Worm (Caenorhabditis elegans) whole organism, young adult: Measurements from ENCODE around the gene T11F9.22.

ENCODE experiments used
- C06A6.2 ChIP-seq: fragments of 200-800 bp; sonication (Bioruptor generic); conservative IDR thresholded peaks from 2 replicates; pipeline ENCODE4 v1.3.6; 2022; ENCODE audit warnings: missing genetic modification characterization, missing compliant biosample characterization
- ama-1 ChIP-seq, 3 experiments: fragments of 150-350 bp in 1 of 3; sonication (generic microtip) in 2 of 3; optimal IDR thresholded peaks; 2 replicates each; lab custom pipeline; 2014 to 2018; ENCODE audit warnings: missing biosample characterization in 2 of 3, missing genetic modification characterization in 2 of 3, missing genetic modification reagents in 2 of 3
- attf-3 ChIP-seq: fragments of 200-800 bp; sonication (Bioruptor generic); conservative IDR thresholded peaks from 2 replicates; pipeline ENCODE4 v1.3.6; 2022; ENCODE audit warnings: missing genetic modification reagents, missing genetic modification characterization, missing compliant biosample characterization
- ceh-91 ChIP-seq: fragments of 200-800 bp; sonication (Bioruptor generic); IDR thresholded peaks from 2 replicates; pipeline ENCODE4 v1.3.6; 2022; ENCODE audit warnings: missing genetic modification reagents, missing genetic modification characterization, missing compliant biosample characterization
- dpl-1 ChIP-seq: fragments of 150-350 bp; optimal IDR thresholded peaks from 2 replicates; lab custom pipeline; 2014; ENCODE audit warnings: missing biosample characterization, missing genetic modification reagents, missing genetic modification characterization
- him-1 ChIP-seq: sonication (generic microtip); optimal IDR thresholded peaks from 2 replicates; lab custom pipeline; 2016; ENCODE audit warnings: missing genotype, missing genetic modification reagents, missing genetic modification characterization, missing compliant biosample characterization
- rpc-1 ChIP-seq, 2 experiments: fragments of 150-350 bp in 1 of 2; sonication (generic microtip) in 1 of 2; optimal IDR thresholded peaks; 2 replicates each; lab custom pipeline; 2014 to 2018; ENCODE audit warnings: missing biosample characterization in 1 of 2, missing genetic modification characterization in 1 of 2, missing genetic modification reagents in 1 of 2, missing genotype in 1 of 2
- sdz-38 ChIP-seq: sonication (generic microtip); optimal IDR thresholded peaks from 2 replicates; lab custom pipeline; 2016; ENCODE audit warnings: missing genotype, missing genetic modification characterization, missing compliant biosample characterization
- xnd-1 ChIP-seq: sonication (generic microtip); optimal IDR thresholded peaks from 2 replicates; lab custom pipeline; 2016; ENCODE audit warnings: missing genotype, missing genetic modification reagents, missing genetic modification characterization, missing compliant biosample characterization

ce11 chrV:11506347-11506746 is 26.8 kb downstream of the T11F9.22 start:
- TF ChIP-seq dpl-1 (no peak), C06A6.2 (GFP tag; lab: Robert Waterston, UW) (no peak), rpc-1 (optimal IDR thresholded peaks at IDR 0.05; lab: Kevin White, UChicago) (no peak), rpc-1 (tag; optimal IDR thresholded peaks at IDR 0.05; lab: Kevin White, UChicago) (no peak), ama-1 (optimal IDR thresholded peaks at IDR 0.05; lab: Kevin White, UChicago) (no peak), ama-1 (GFP tag; optimal IDR thresholded peaks at IDR 0.05; lab: Kevin White, UChicago) (no peak), ceh-91 (GFP tag; lab: Robert Waterston, UW) (no peak), attf-3 (GFP tag; lab: Robert Waterston, UW) (no peak), sdz-38 (tag; lab: Kevin White, UChicago) (no peak), him-1 (tag; lab: Kevin White, UChicago) (no peak), xnd-1 (tag; lab: Kevin White, UChicago) (no peak)
